Worm (Caenorhabditis elegans) whole organism, midembryonic: ENCODE measurements around the gene fipr-10.

ENCODE experiments used
- flt-1 ChIP-seq: fragments of 200-800 bp; sonication (Bioruptor generic); IDR thresholded peaks from 2 replicates; pipeline ENCODE4 v1.3.6; 2022; ENCODE audit warnings: missing genetic modification characterization, missing compliant biosample characterization
- klf-2 ChIP-seq: fragments of 200-800 bp; sonication (Bioruptor generic); conservative IDR thresholded peaks from 2 replicates; pipeline ENCODE4 v1.3.6; 2022; ENCODE audit warnings: missing genetic modification reagents, missing genetic modification characterization, missing compliant biosample characterization
- ztf-29 ChIP-seq: fragments of 200-800 bp; sonication (Bioruptor generic); IDR thresholded peaks from 2 replicates; pipeline ENCODE4 v1.3.6; 2022; ENCODE audit warnings: missing genetic modification reagents, missing genetic modification characterization, missing compliant biosample characterization

DNA sequence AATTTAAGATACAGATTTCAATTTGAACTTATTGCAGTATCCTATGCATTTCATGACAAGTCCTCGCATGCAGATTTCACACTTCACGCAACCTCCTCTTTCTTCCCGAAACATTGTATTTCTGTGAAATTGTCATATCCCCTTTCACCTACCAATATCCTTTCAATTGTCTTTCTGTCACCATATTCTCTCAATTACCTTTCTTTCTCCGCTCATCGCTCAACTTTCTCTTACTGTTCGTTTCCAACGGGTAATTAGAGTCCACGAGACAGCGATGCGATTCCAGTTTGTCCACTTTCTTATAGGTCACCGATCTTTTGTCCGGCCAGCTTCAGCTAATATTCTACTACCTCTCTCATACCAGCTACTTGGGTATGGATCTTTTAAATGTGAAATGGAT, 38.4 kb downstream of the fipr-10 start, which contains the start of gene mam-5:
- TF ChIP-seq flt-1 (GFP tag; lab: Robert Waterston, UW), result no peak
- no peak for TF ChIP-seq klf-2 (GFP tag; lab: Robert Waterston, UW)
- no peak for TF ChIP-seq ztf-29 (GFP tag; lab: Robert Waterston, UW)
